Worm (Caenorhabditis elegans) whole organism, midembryonic: ENCODE results near the gene T16G12.9.

Source experiments
- T22C8.4 ChIP-seq: fragments of 200-800 bp; sonication (Bioruptor generic); IDR thresholded peaks from 2 replicates; pipeline ENCODE4 v1.3.6; 2022; ENCODE audit warnings: missing genetic modification characterization, missing compliant biosample characterization
- cog-1 ChIP-seq: sonication (generic microtip); optimal IDR thresholded peaks from 2 replicates; lab custom pipeline; 2016; ENCODE audit warnings: missing genetic modification characterization, missing compliant biosample characterization
- flt-1 ChIP-seq: fragments of 200-800 bp; sonication (Bioruptor generic); IDR thresholded peaks from 2 replicates; pipeline ENCODE4 v1.3.6; 2022; ENCODE audit warnings: missing genetic modification characterization, missing compliant biosample characterization
- klf-2 ChIP-seq: fragments of 200-800 bp; sonication (Bioruptor generic); conservative IDR thresholded peaks from 2 replicates; pipeline ENCODE4 v1.3.6; 2022; ENCODE audit warnings: missing genetic modification reagents, missing genetic modification characterization, missing compliant biosample characterization
- med-1 ChIP-seq: sonication (generic microtip); optimal IDR thresholded peaks from 2 replicates; lab custom pipeline; 2017; ENCODE audit warnings: missing genetic modification characterization, mild to moderate bottlenecking, missing compliant biosample characterization, antibody characterized with exemption, missing genetic modification reagents; ENCODE audit not compliant: insufficient read depth
- ref-1 ChIP-seq: fragments of 200-800 bp; sonication (Bioruptor generic); conservative IDR thresholded peaks from 2 replicates; pipeline ENCODE4 v1.3.6; 2022; ENCODE audit warnings: missing genetic modification reagents, missing genetic modification characterization, missing compliant biosample characterization
- tab-1 ChIP-seq: fragments of 200-800 bp; sonication (Bioruptor generic); IDR thresholded peaks from 2 replicates; pipeline ENCODE4 v1.3.6; 2022; ENCODE audit warnings: missing genetic modification characterization, missing compliant biosample characterization
- ztf-23 ChIP-seq: fragments of 200-800 bp; sonication (Bioruptor generic); IDR thresholded peaks from 2 replicates; pipeline ENCODE4 v1.3.6; 2022; ENCODE audit warnings: missing genetic modification reagents, missing genetic modification characterization, missing compliant biosample characterization
- ztf-29 ChIP-seq: fragments of 200-800 bp; sonication (Bioruptor generic); IDR thresholded peaks from 2 replicates; pipeline ENCODE4 v1.3.6; 2022; ENCODE audit warnings: missing genetic modification reagents, missing genetic modification characterization, missing compliant biosample characterization

Gene T16G12.9

ce11 chrIII:10078151-10078550 lies at the start of gene T16G12.9:
Gene T16G12.9, minus strand, starts transcription at chrIII:10078251.
- TF ChIP-seq med-1 (GFP tag; lab: Kevin White, UChicago) (no peak), cog-1 (tag; lab: Kevin White, UChicago) (no peak), tab-1 (GFP tag; lab: Robert Waterston, UW) (no peak)

ce11 chrIII:10126375-10126774 lies 48.3 kb upstream of the T16G12.9 start:
- TF ChIP-seq cog-1 (tag; lab: Kevin White, UChicago) (no peak), ref-1 (GFP tag; lab: Robert Waterston, UW) (no peak)

- TF ChIP-seq ztf-23 (GFP tag; lab: Robert Waterston, UW), result peak; percentile 86
- peak; percentile 85 for TF ChIP-seq klf-2
- peak; percentile 89 for TF ChIP-seq flt-1 (GFP tag; lab: Robert Waterston, UW)
- TF ChIP-seq tab-1 (GFP tag; lab: Robert Waterston, UW), result peak; percentile 58; the same call in 1 of the 2 replicates
- peak; percentile 56; the same call in 1 of the 2 replicates for TF ChIP-seq T22C8.4 (GFP tag; lab: Robert Waterston, UW)
- 0 out of 2 replicates have a peak, but pooled peaks have one; percentile 27 for TF ChIP-seq ztf-29 (GFP tag; lab: Robert Waterston, UW)
- peak; percentile 42 for TF ChIP-seq cog-1 (tag; lab: Kevin White, UChicago)
- no peak for TF ChIP-seq med-1 (GFP tag; lab: Kevin White, UChicago)
- TF ChIP-seq ref-1 (GFP tag; lab: Robert Waterston, UW), result no peak
Observed at ce11 chrIII:10123586-10124233, 45.7 kb upstream of the T16G12.9 start, which contains the start of gene ttll-4. Gene ttll-4, plus strand, starts transcription at chrIII:10124183.

ce11 chrIII:10120076-10120831 lies 42.2 kb upstream of the T16G12.9 start, which contains the start of the genes gtf-2H3 and ham-3:
Gene gtf-2H3, minus strand, starts transcription at chrIII:10120148.
Gene ham-3, plus strand, starts transcription at chrIII:10120781.
- peak; percentile 89 for TF ChIP-seq T22C8.4 (GFP tag; lab: Robert Waterston, UW)
- no peak for TF ChIP-seq tab-1 (GFP tag; lab: Robert Waterston, UW)
- TF ChIP-seq cog-1 (tag; lab: Kevin White, UChicago), result no peak

- TF ChIP-seq cog-1 (tag; lab: Kevin White, UChicago), result no peak
- TF ChIP-seq T22C8.4 (GFP tag; lab: Robert Waterston, UW), result no peak
- no peak for TF ChIP-seq ref-1 (GFP tag; lab: Robert Waterston, UW)
- no peak for TF ChIP-seq klf-2
- no peak for TF ChIP-seq tab-1 (GFP tag; lab: Robert Waterston, UW)
- no peak for TF ChIP-seq med-1 (GFP tag; lab: Kevin White, UChicago)
- TF ChIP-seq ztf-29 (GFP tag; lab: Robert Waterston, UW), result no peak
- no peak for TF ChIP-seq ztf-23 (GFP tag; lab: Robert Waterston, UW)
- TF ChIP-seq flt-1 (GFP tag; lab: Robert Waterston, UW), result no peak
Observed at ce11 chrIII:10118818-10119217, 40.8 kb upstream of the T16G12.9 start, which contains the start of gene ZK1128.3. Gene ZK1128.3, minus strand, starts transcription at chrIII:10118918.

ce11 chrIII:10114662-10115061 lies 36.6 kb upstream of the T16G12.9 start, which contains the start of the genes ZK1128.1 and mett-10:
Gene ZK1128.1, minus strand, starts transcription at chrIII:10114760.
Gene mett-10, plus strand, starts transcription at chrIII:10115036.
- TF ChIP-seq ztf-23 (GFP tag; lab: Robert Waterston, UW), result no peak
- no peak for TF ChIP-seq cog-1 (tag; lab: Kevin White, UChicago)
- no peak for TF ChIP-seq ref-1 (GFP tag; lab: Robert Waterston, UW)
- TF ChIP-seq ztf-29 (GFP tag; lab: Robert Waterston, UW), result no peak
- no peak for TF ChIP-seq klf-2
- no peak for TF ChIP-seq tab-1 (GFP tag; lab: Robert Waterston, UW)
- TF ChIP-seq flt-1 (GFP tag; lab: Robert Waterston, UW), result no peak
- no peak for TF ChIP-seq med-1 (GFP tag; lab: Kevin White, UChicago)

- no peak for TF ChIP-seq ref-1 (GFP tag; lab: Robert Waterston, UW)
- no peak for TF ChIP-seq cog-1 (tag; lab: Kevin White, UChicago)
- TF ChIP-seq tab-1 (GFP tag; lab: Robert Waterston, UW), result no peak
- TF ChIP-seq klf-2, result no peak
- TF ChIP-seq ztf-29 (GFP tag; lab: Robert Waterston, UW), result no peak
- no peak for TF ChIP-seq ztf-23 (GFP tag; lab: Robert Waterston, UW)
- TF ChIP-seq T22C8.4 (GFP tag; lab: Robert Waterston, UW), result no peak
- no peak for TF ChIP-seq flt-1 (GFP tag; lab: Robert Waterston, UW)
- TF ChIP-seq med-1 (GFP tag; lab: Kevin White, UChicago), result no peak
Observed at ce11 chrIII:10112958-10113357, 34.9 kb upstream of the T16G12.9 start, which contains the start of gene vps-29. Gene vps-29, minus strand, starts transcription at chrIII:10113058.

ce11 chrIII:10108995-10109394 lies 30.9 kb upstream of the T16G12.9 start, which contains the start of gene T16H12.9:
Gene T16H12.9, plus strand, starts transcription at chrIII:10109295.
- TF ChIP-seq cog-1 (tag; lab: Kevin White, UChicago) (no peak), ztf-29 (GFP tag; lab: Robert Waterston, UW) (no peak), ref-1 (GFP tag; lab: Robert Waterston, UW) (no peak), T22C8.4 (GFP tag; lab: Robert Waterston, UW) (no peak), klf-2 (no peak), flt-1 (GFP tag; lab: Robert Waterston, UW) (no peak), med-1 (GFP tag; lab: Kevin White, UChicago) (no peak), ztf-23 (GFP tag; lab: Robert Waterston, UW) (no peak), tab-1 (GFP tag; lab: Robert Waterston, UW) (no peak)

- TF ChIP-seq T22C8.4 (GFP tag; lab: Robert Waterston, UW), result no peak
- no peak for TF ChIP-seq med-1 (GFP tag; lab: Kevin White, UChicago)
- no peak for TF ChIP-seq ref-1 (GFP tag; lab: Robert Waterston, UW)
- TF ChIP-seq tab-1 (GFP tag; lab: Robert Waterston, UW), result no peak
- TF ChIP-seq cog-1 (tag; lab: Kevin White, UChicago), result no peak
Observed at ce11 chrIII:10106390-10106789, 28.3 kb upstream of the T16G12.9 start, which contains the start of gene srt-55. Gene srt-55, minus strand, starts transcription at chrIII:10106490.
